Worm (Caenorhabditis elegans) whole organism, L4 larva: ENCODE data around the gene K10D2.8.

ENCODE experiments used
- D1046.2 ChIP-seq: fragments of 200-800 bp; sonication (Bioruptor generic); IDR thresholded peaks from 2 replicates; pipeline ENCODE4 v1.3.6; 2022; ENCODE audit warnings: missing genetic modification characterization, missing compliant biosample characterization
- Y75B8A.6 ChIP-seq: fragments of 200-800 bp; sonication (Bioruptor generic); IDR thresholded peaks from 2 replicates; pipeline ENCODE4 v1.3.6; 2022; ENCODE audit warnings: missing genetic modification reagents, missing genetic modification characterization, missing compliant biosample characterization
- aha-1 ChIP-seq: fragments of 150-350 bp; peaks from one replicate; lab custom pipeline; 2014; ENCODE audit warnings: missing biosample characterization, missing genetic modification characterization
- ceh-20 ChIP-seq: fragments of 200-800 bp; sonication (Bioruptor generic); IDR thresholded peaks from 2 replicates; pipeline ENCODE4 v1.3.6; 2022; ENCODE audit warnings: missing genetic modification reagents, missing genetic modification characterization, missing compliant biosample characterization
- dve-1 ChIP-seq: sonication (generic microtip); optimal IDR thresholded peaks from 2 replicates; lab custom pipeline; 2017; ENCODE audit warnings: antibody characterized with exemption, mild to moderate bottlenecking, missing genetic modification characterization, missing compliant biosample characterization; ENCODE audit not compliant: insufficient read depth
- nhr-111 ChIP-seq: fragments of 200-800 bp; sonication (Bioruptor generic); optimal IDR thresholded peaks from 2 replicates; lab custom pipeline; 2018; ENCODE audit warnings: mild to moderate bottlenecking, missing genetic modification characterization, missing compliant biosample characterization
- nhr-237 ChIP-seq: sonication (generic microtip); optimal IDR thresholded peaks from 2 replicates; lab custom pipeline; 2017; ENCODE audit warnings: missing biosample characterization, missing genetic modification characterization
- nhr-28 ChIP-seq: fragments of 150-350 bp; optimal IDR thresholded peaks from 2 replicates; lab custom pipeline; 2014; ENCODE audit warnings: missing biosample characterization, missing genetic modification characterization
- nhr-76 ChIP-seq: fragments of 150-350 bp; optimal IDR thresholded peaks from 2 replicates; lab custom pipeline; 2014; ENCODE audit warnings: missing biosample characterization, missing genetic modification characterization
- pqm-1 ChIP-seq: sonication (generic microtip); optimal IDR thresholded peaks from 2 replicates; lab custom pipeline; 2017; ENCODE audit warnings: missing biosample characterization, missing genetic modification characterization
- skn-1 ChIP-seq: fragments of 150-350 bp; optimal IDR thresholded peaks from 2 replicates; lab custom pipeline; 2014; ENCODE audit warnings: missing biosample characterization, missing genetic modification characterization
- zip-11 ChIP-seq: fragments of 200-800 bp; sonication (Bioruptor generic); IDR thresholded peaks from 2 replicates; pipeline ENCODE4 v1.3.6; 2022; ENCODE audit warnings: missing genetic modification characterization, missing compliant biosample characterization

- no peak for TF ChIP-seq skn-1
- TF ChIP-seq nhr-237 (tag; lab: Kevin White, UChicago), result no peak
- TF ChIP-seq nhr-28 (tag; lab: Kevin White, UChicago), result no peak
- no peak for TF ChIP-seq zip-11 (GFP tag; lab: Robert Waterston, UW)
- no peak for TF ChIP-seq D1046.2
- TF ChIP-seq pqm-1 (tag; lab: Kevin White, UChicago), result no peak
- TF ChIP-seq nhr-111 (GFP tag; lab: Kevin White, UChicago), result no peak
- no peak for TF ChIP-seq aha-1 (tag; lab: Kevin White, UChicago)
- no peak for TF ChIP-seq dve-1
- no peak for TF ChIP-seq ceh-20 (GFP tag; lab: Robert Waterston, UW)
- no peak for TF ChIP-seq Y75B8A.6 (GFP tag; lab: Robert Waterston, UW)
- no peak for TF ChIP-seq nhr-76 (tag; lab: Kevin White, UChicago)
These were observed 9.4 kb upstream of the K10D2.8 start for ce11 chrIII:5179166-5179565.
